Fruit fly (Drosophila melanogaster): ENCODE measurements around the gene CG6293.
A peak's percentile ranks its signal among the peaks of the same experiment; 100 is the strongest.

Gene CG6293

DNA sequence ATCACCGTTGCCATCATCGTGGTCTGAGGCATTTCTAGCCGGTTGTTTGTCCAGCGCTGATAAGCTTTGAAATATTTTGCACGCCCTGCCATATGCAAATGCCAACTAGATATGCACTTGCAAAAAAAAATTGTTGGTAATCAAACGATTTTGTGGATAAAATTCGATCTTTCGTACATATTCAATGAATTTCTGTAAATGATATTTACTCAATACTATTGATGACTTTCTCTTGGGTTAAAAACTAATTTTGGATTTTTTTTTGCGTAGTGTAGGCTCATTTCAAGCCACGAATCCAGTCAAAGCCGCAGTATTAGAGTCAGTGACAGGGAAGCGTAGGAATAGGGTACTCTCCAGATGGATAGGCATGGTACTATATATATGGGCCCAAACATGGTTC, 28.3 kb downstream of the CG6293 start:
- TF ChIP-seq Hr4 (GFP tag; optimal IDR thresholded peaks at IDR 0.05) = peak; percentile 67
- TF ChIP-seq achi (GFP tag; optimal IDR thresholded peaks at IDR 0.05) = peak; percentile 11
- peak; percentile 68 for TF ChIP-seq CG32006 (GFP tag; optimal IDR thresholded peaks at IDR 0.05)
- peak; percentile 36 for TF ChIP-seq OdsH (GFP tag; optimal IDR thresholded peaks at IDR 0.05)
- peak; percentile 68 for TF ChIP-seq CG8119 (GFP tag; IDR thresholded peaks at IDR 0.05)
- TF ChIP-seq Blimp-1 (GFP tag; optimal IDR thresholded peaks at IDR 0.05) = no peak
- peak; percentile 75 for TF ChIP-seq CG15336 (GFP tag; IDR thresholded peaks at IDR 0.05)
- no peak for TF ChIP-seq Smox (GFP tag; optimal IDR thresholded peaks at IDR 0.05)
- TF ChIP-seq pdm3 (GFP tag; optimal IDR thresholded peaks at IDR 0.05) = peak; percentile 15
- peak; percentile 10 for TF ChIP-seq CG4318 (GFP tag; optimal IDR thresholded peaks at IDR 0.05)
- no peak for TF ChIP-seq CG9139 (GFP tag; optimal IDR thresholded peaks at IDR 0.05)
- peak; percentile 8 for TF ChIP-seq CG10631 (GFP tag; optimal IDR thresholded peaks at IDR 0.05)
- peak in 1 of 2 experiments; percentile 8 for TF ChIP-seq salr (GFP tag; optimal IDR thresholded peaks at IDR 0.05)
- no peak for TF ChIP-seq Gug (GFP tag; IDR thresholded peaks at IDR 0.05)
- TF ChIP-seq topi (GFP tag; optimal IDR thresholded peaks at IDR 0.05) = no peak
- TF ChIP-seq eg (GFP tag; IDR thresholded peaks at IDR 0.05) = 0 out of 3 replicates have a peak, but pooled peaks have one; percentile 28
- no peak for TF ChIP-seq CG31627 (GFP tag; optimal IDR thresholded peaks at IDR 0.05)
- peak; percentile 6 for TF ChIP-seq CG11762 (GFP tag; optimal IDR thresholded peaks at IDR 0.05; ENCODE audit: insufficient read depth)

- TF ChIP-seq fd59A (GFP tag; optimal IDR thresholded peaks at IDR 0.05) (no peak), fd85E (GFP tag; optimal IDR thresholded peaks at IDR 0.05) (no peak), CG6276 (GFP tag; optimal IDR thresholded peaks at IDR 0.05) (peak; percentile 68), CG34406 (GFP tag; optimal IDR thresholded peaks at IDR 0.05) (no peak), Met (GFP tag; optimal IDR thresholded peaks at IDR 0.05) (no peak), CG15336 (GFP tag; IDR thresholded peaks at IDR 0.05) (peak; percentile 70), salr (GFP tag; optimal IDR thresholded peaks at IDR 0.05) (no peak), CG11902 (GFP tag; optimal IDR thresholded peaks at IDR 0.05) (no peak), CG10631 (GFP tag; optimal IDR thresholded peaks at IDR 0.05) (no peak), Lpt (GFP tag; optimal IDR thresholded peaks at IDR 0.05) (peak; percentile 59), eg (GFP tag; IDR thresholded peaks at IDR 0.05) (peak; percentile 87), CG8119 (GFP tag; IDR thresholded peaks at IDR 0.05) (peak; percentile 82), topi (GFP tag; optimal IDR thresholded peaks at IDR 0.05) (no peak), Smox (GFP tag; optimal IDR thresholded peaks at IDR 0.05) (no peak), CG6163 (GFP tag; IDR thresholded peaks at IDR 0.05) (peak; percentile 61; the same call in 2 of the 3 replicates), CG4318 (GFP tag; optimal IDR thresholded peaks at IDR 0.05) (no peak), Eip93F (GFP tag; optimal IDR thresholded peaks at IDR 0.05) (no peak), OdsH (GFP tag; optimal IDR thresholded peaks at IDR 0.05) (no peak), Sox102F (GFP tag; optimal IDR thresholded peaks at IDR 0.05) (no peak), lz (GFP tag; optimal IDR thresholded peaks at IDR 0.05) (no peak), pdm3 (GFP tag; optimal IDR thresholded peaks at IDR 0.05) (no peak), Hr4 (GFP tag; optimal IDR thresholded peaks at IDR 0.05) (peak; percentile 13), ss (GFP tag; optimal IDR thresholded peaks at IDR 0.05) (no peak), esn (GFP tag; optimal IDR thresholded peaks at IDR 0.05) (no peak), CG3919 (GFP tag; optimal IDR thresholded peaks at IDR 0.05) (no peak), CG32006 (GFP tag; optimal IDR thresholded peaks at IDR 0.05) (no peak), Gug (GFP tag; IDR thresholded peaks at IDR 0.05) (no peak), Sox15 (GFP tag; optimal IDR thresholded peaks at IDR 0.05) (no peak), Ets21C (GFP tag; optimal IDR thresholded peaks at IDR 0.05) (no peak), CG11294 (GFP tag; IDR thresholded peaks at IDR 0.05) (peak; percentile 24; the same call in 1 of the 2 replicates)
These were observed 29.3 kb downstream of the CG6293 start for dm6 chr3R:10282077-10282476.

DNA sequence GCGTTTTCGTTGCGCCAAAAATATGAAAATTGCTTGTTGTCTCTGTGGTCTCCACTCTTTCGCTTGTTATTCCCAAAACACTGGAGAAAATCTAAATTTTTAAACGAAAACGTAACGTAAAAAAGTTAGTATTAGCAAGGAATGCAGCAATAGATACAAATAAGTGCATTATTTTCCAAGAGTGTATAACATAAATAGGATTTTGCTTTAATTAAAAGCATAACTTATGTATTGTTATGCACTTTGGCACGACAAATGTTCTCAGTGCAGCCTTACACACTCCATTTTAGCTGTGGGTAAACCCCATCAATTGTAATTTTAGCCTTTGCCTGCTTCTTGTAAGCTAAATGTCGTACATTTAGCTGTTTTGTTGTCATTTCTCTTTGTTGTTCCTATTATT, 35.4 kb downstream of the CG6293 start:
- TF ChIP-seq CG1621 (tag; optimal IDR thresholded peaks at IDR 0.05) (no peak), vri (GFP tag; optimal IDR thresholded peaks at IDR 0.05) (no peak), Met (GFP tag; optimal IDR thresholded peaks at IDR 0.05) (peak; percentile 31), CG8119 (GFP tag; IDR thresholded peaks at IDR 0.05) (peak; percentile 39; the same call in 1 of the 3 replicates), CG4318 (GFP tag; optimal IDR thresholded peaks at IDR 0.05) (peak; percentile 13), CG3919 (GFP tag; optimal IDR thresholded peaks at IDR 0.05) (peak; percentile 24), eg (GFP tag; IDR thresholded peaks at IDR 0.05) (peak; percentile 64; the same call in 2 of the 3 replicates), CG3032 (tag; optimal IDR thresholded peaks at IDR 0.05) (no peak), CG32006 (GFP tag; optimal IDR thresholded peaks at IDR 0.05) (peak; percentile 39), cyc (GFP tag; optimal IDR thresholded peaks at IDR 0.05) (peak; percentile 18), CG34406 (GFP tag; optimal IDR thresholded peaks at IDR 0.05) (peak; percentile 3), pdm3 (GFP tag; optimal IDR thresholded peaks at IDR 0.05) (peak; percentile 19), CG6792 (GFP tag; optimal IDR thresholded peaks at IDR 0.05) (peak; percentile 10), CG7368 (GFP tag; optimal IDR thresholded peaks at IDR 0.05) (no peak), salr (GFP tag; optimal IDR thresholded peaks at IDR 0.05) (no peak), esn (GFP tag; optimal IDR thresholded peaks at IDR 0.05) (peak; percentile 15), CG6808 (GFP tag; optimal IDR thresholded peaks at IDR 0.05) (no peak), Hr38 (GFP tag; optimal IDR thresholded peaks at IDR 0.05) (no peak), lz (GFP tag; optimal IDR thresholded peaks at IDR 0.05) (peak; percentile 27), CG15336 (GFP tag; IDR thresholded peaks at IDR 0.05) (peak; percentile 59; the same call in 1 of the 2 replicates), CG6276 (GFP tag; optimal IDR thresholded peaks at IDR 0.05) (no peak), Hr4 (GFP tag; optimal IDR thresholded peaks at IDR 0.05) (peak; percentile 48), fkh (GFP tag; optimal IDR thresholded peaks at IDR 0.05) (no peak), Sox102F (GFP tag; optimal IDR thresholded peaks at IDR 0.05) (no peak), CG10631 (GFP tag; optimal IDR thresholded peaks at IDR 0.05) (peak; percentile 10), Sox15 (GFP tag; optimal IDR thresholded peaks at IDR 0.05) (no peak), topi (GFP tag; optimal IDR thresholded peaks at IDR 0.05) (peak; percentile 16)
